Fruit fly (Drosophila melanogaster): ENCODE results near the gene FRG1.

- TF ChIP-seq Hr96 (GFP tag; optimal IDR thresholded peaks at IDR 0.05) = no peak
- TF ChIP-seq CG33017 (tag; optimal IDR thresholded peaks at IDR 0.05) = peak; percentile 23
Measured at dm6 chr3L:20316956-20317589, 20.3 kb upstream of the FRG1 start, which contains the start of gene Spn77Ba.
